Worm (Caenorhabditis elegans) whole organism, L4 larva: ENCODE measurements around the gene T05H4.15.

ENCODE experiments used
- nhr-237 ChIP-seq: sonication (generic microtip); optimal IDR thresholded peaks from 2 replicates; lab custom pipeline; 2017; ENCODE audit warnings: missing biosample characterization, missing genetic modification characterization
- unc-62 ChIP-seq, 3 experiments: fragments of 150-350 bp in 1 of 3; sonication (generic microtip); optimal IDR thresholded peaks in 2 of 3; peaks in 1 of 3; 1 replicate in 1 of 3; 2 replicates in 2 of 3; lab custom pipeline; 2014 to 2017; ENCODE audit warnings: missing biosample characterization in 3 of 3, missing genetic modification characterization in 3 of 3, missing genetic modification reagents in 3 of 3, missing genotype in 1 of 3

ce11 chrV:6399831-6400230 lies 41.7 kb downstream of the T05H4.15 start, which contains the start of gene gfi-1:
- TF ChIP-seq nhr-237 = no peak
- TF ChIP-seq unc-62 (GFP tag; optimal IDR thresholded peaks at IDR 0.05 in 1 of 2; lab: Kevin White, UChicago) = no peak
- TF ChIP-seq unc-62 (tag; optimal IDR thresholded peaks at IDR 0.05; lab: Kevin White, UChicago) = no peak
